Worm (Caenorhabditis elegans): ENCODE data around the gene F15H10.5.

DNA sequence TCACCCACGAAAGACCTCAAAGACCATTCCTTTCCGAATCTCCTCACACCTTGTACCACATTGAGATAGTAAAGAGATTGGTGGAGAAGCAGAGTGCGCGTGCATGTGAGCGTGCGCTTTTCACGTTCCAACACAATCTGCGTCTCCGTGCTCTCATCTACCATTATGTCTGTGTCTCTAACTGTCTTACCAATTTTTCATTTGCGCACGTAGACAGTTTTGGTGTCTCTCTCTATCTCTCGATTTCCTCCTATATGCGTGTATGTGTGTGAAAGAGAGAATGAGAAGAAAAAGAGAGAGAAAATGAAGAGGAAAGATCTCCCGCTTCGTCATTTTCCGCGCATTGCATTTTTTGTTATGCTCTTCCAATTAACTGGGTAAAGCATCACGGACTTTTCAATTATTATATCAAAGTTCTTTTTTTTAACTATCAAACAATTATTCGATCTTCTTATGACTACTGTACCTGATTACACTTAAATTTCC is 47.8 kb upstream of the F15H10.5 start:
- TF ChIP-seq pes-1 (GFP tag; IDR thresholded peaks at IDR 0.05) (no peak), tbx-37 (GFP tag; conservative IDR thresholded peaks at IDR 0.05) (no peak), ceh-36 (tag; optimal IDR thresholded peaks at IDR 0.05) (no peak), ama-1 (optimal IDR thresholded peaks at IDR 0.05) (no peak), hmbx-1 (tag; optimal IDR thresholded peaks at IDR 0.05) (no peak)
